Fruit fly (Drosophila melanogaster) whole organism, prepupa: ENCODE results near the gene ppk28.

Source experiments
- Blimp-1 ChIP-seq: fragments of 200-800 bp; sonication (Bioruptor generic); optimal IDR thresholded peaks from 3 replicates; lab custom pipeline; 2017; ENCODE audit warnings: missing biosample characterization, missing genetic modification characterization, mild to moderate bottlenecking, moderate library complexity, missing genetic modification reagents
- CG3032 ChIP-seq: fragments of 200-800 bp; optimal IDR thresholded peaks from 2 replicates; lab custom pipeline; 2019; ENCODE audit warnings: missing biosample characterization, mild to moderate bottlenecking, missing genetic modification characterization, moderate library complexity
- CG6808 ChIP-seq: fragments of 200-800 bp; sonication (Bioruptor generic); optimal IDR thresholded peaks from 3 replicates; lab custom pipeline; 2017; ENCODE audit warnings: missing biosample characterization, missing genetic modification characterization, mild to moderate bottlenecking, moderate library complexity, missing genetic modification reagents
- Ets21C ChIP-seq: fragments of 200-800 bp; sonication (Bioruptor generic); optimal IDR thresholded peaks from 3 replicates; lab custom pipeline; 2016; ENCODE audit warnings: missing biosample characterization, missing genetic modification characterization
- Sox102F ChIP-seq: fragments of 200-800 bp; sonication (Bioruptor generic); optimal IDR thresholded peaks from 2 replicates; lab custom pipeline; 2016; ENCODE audit warnings: missing biosample characterization, mild to moderate bottlenecking, missing genetic modification characterization
- spab ChIP-seq: fragments of 200-800 bp; sonication (Bioruptor generic); optimal IDR thresholded peaks from 2 replicates; lab custom pipeline; 2017; ENCODE audit warnings: missing biosample characterization, mild to moderate bottlenecking, missing genetic modification characterization, missing genetic modification reagents

dm6 chrX:16839033-16839432 lies 33.2 kb downstream of the ppk28 start:
- TF ChIP-seq Blimp-1 = no peak
- no peak for TF ChIP-seq CG6808 (GFP tag; lab: Kevin White, UChicago)
- no peak for TF ChIP-seq CG3032 (tag; lab: Kevin White, UChicago)
- no peak for TF ChIP-seq spab (GFP tag; lab: Kevin White, UChicago)
- no peak for TF ChIP-seq Sox102F (GFP tag; lab: Kevin White, UChicago)
- no peak for TF ChIP-seq Ets21C (GFP tag; lab: Kevin White, UChicago)
